Worm (Caenorhabditis elegans) whole organism, mixed stage, embryonic: ENCODE data around the gene F47B10.4.

Experiments
- ces-1 ChIP-seq: fragments of 150-350 bp; optimal IDR thresholded peaks from 2 replicates; lab custom pipeline; 2014; ENCODE audit warnings: missing biosample characterization, missing genetic modification reagents, missing genetic modification characterization
- mab-5 ChIP-seq: fragments of 150-350 bp; optimal IDR thresholded peaks from 2 replicates; lab custom pipeline; 2014; ENCODE audit warnings: missing biosample characterization, missing genetic modification characterization
- mep-1 ChIP-seq: fragments of 150-350 bp; optimal IDR thresholded peaks from 2 replicates; lab custom pipeline; 2017; ENCODE audit warnings: missing biosample characterization, missing genetic modification reagents, missing genetic modification characterization, inconsistent platforms
- nhr-12 ChIP-seq: fragments of 150-350 bp; optimal IDR thresholded peaks from 2 replicates; lab custom pipeline; 2014; ENCODE audit warnings: missing biosample characterization, missing genetic modification characterization
- nhr-28 ChIP-seq: fragments of 150-350 bp; optimal IDR thresholded peaks from 2 replicates; lab custom pipeline; 2014; ENCODE audit warnings: missing biosample characterization, missing genetic modification characterization
- pha-4 ChIP-seq: fragments of 150-350 bp; optimal IDR thresholded peaks from 2 replicates; lab custom pipeline; 2018; ENCODE audit warnings: missing biosample characterization, missing genetic modification reagents, missing genetic modification characterization
- snpc-4 ChIP-seq: fragments of 150-350 bp; optimal IDR thresholded peaks from 2 replicates; lab custom pipeline; 2014; ENCODE audit warnings: missing biosample characterization, missing genetic modification characterization
- unc-62 ChIP-seq: fragments of 150-350 bp; optimal IDR thresholded peaks from 2 replicates; lab custom pipeline; 2014; ENCODE audit warnings: missing biosample characterization, missing genetic modification reagents, missing genetic modification characterization
- ztf-11 ChIP-seq: fragments of 150-350 bp; optimal IDR thresholded peaks from 2 replicates; lab custom pipeline; 2014; ENCODE audit warnings: missing biosample characterization, missing genetic modification characterization

- TF ChIP-seq nhr-12 (tag; lab: Kevin White, UChicago) (no peak), ztf-11 (no peak), pha-4 (tag; lab: Kevin White, UChicago) (no peak), snpc-4 (tag; lab: Kevin White, UChicago) (no peak), mab-5 (tag; lab: Kevin White, UChicago) (no peak), ces-1 (no peak), nhr-28 (no peak), mep-1 (tag; lab: Kevin White, UChicago) (no peak), unc-62 (GFP tag; lab: Kevin White, UChicago) (no peak)
These were observed 19.7 kb downstream of the F47B10.4 start, which contains the start of gene F47B10.8 for ce11 chrX:10910716-10911115.
